Worm (Caenorhabditis elegans): ENCODE data around the gene grl-23.

grl-23 gene

DNA sequence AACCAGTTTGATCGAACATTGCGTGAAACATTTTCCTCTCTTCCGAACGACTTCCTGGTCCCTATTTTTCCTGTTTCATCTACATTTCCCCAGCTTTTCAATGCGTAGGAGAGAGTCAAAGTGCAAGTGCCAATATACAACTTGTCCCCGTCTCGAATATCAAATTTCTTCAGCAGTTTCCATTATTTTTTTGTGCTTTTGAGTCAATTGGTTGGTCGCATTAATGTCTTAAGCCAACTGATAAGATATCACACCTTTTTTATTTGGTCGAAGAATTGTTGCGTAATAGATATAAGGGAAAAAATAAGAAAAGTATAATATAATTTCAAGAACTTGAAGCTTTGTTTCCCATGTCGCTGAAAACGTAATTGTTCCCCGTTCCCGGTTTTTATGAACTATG is 44.3 kb downstream of the grl-23 start:
- peak; percentile 42 for TF ChIP-seq pqm-1 (tag; optimal IDR thresholded peaks at IDR 0.05)
- peak; percentile 75 for TF ChIP-seq aha-1 (tag)
- TF ChIP-seq Y105C5A.15 (GFP tag; IDR thresholded peaks at IDR 0.05): no peak
- TF ChIP-seq dmd-6 (GFP tag; IDR thresholded peaks at IDR 0.05): peak; percentile 45; the same call in 1 of the 2 replicates
- TF ChIP-seq ctbp-1 (GFP tag; IDR thresholded peaks at IDR 0.05): no peak
- TF ChIP-seq daf-16 (GFP tag; optimal IDR thresholded peaks at IDR 0.05): no peak
- peak; percentile 54 for TF ChIP-seq daf-16 (tag; optimal IDR thresholded peaks at IDR 0.05)
- TF ChIP-seq dve-1 (tag; optimal IDR thresholded peaks at IDR 0.05; ENCODE audit: insufficient read depth): peak; percentile 19
- peak; percentile 14 for TF ChIP-seq nhr-28 (tag; optimal IDR thresholded peaks at IDR 0.05)
- no peak for TF ChIP-seq spr-1 (tag; optimal IDR thresholded peaks at IDR 0.05)
- no peak for TF ChIP-seq lir-3 (tag; optimal IDR thresholded peaks at IDR 0.05)
- TF ChIP-seq hlh-11 (tag; optimal IDR thresholded peaks at IDR 0.05): peak; percentile 10

DNA sequence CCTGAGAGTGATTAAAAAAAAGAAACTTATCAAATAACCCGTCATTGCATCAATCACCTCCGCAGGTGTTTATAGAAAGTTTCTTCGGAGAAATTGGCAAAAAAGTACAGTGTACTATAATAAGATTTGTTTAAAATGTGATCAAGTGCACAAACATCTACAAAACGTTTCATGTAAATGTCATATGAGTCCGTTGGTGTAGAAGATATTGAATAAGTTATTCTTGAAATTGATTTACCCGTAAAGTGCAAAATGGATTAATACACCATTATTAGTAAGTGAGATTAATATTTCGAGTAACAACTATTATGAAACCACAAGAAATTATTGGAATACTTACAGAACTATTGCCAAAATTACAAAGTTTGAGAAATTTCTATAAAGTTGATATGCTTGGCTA is 45.6 kb downstream of the grl-23 start:
- peak; percentile 26 for TF ChIP-seq nhr-48 (tag; optimal IDR thresholded peaks at IDR 0.05)
- TF ChIP-seq nhr-11 (tag; optimal IDR thresholded peaks at IDR 0.05): peak; percentile 42
- TF ChIP-seq lim-7 (GFP tag; IDR thresholded peaks at IDR 0.05): no peak
- no peak for TF ChIP-seq pqm-1 (tag; optimal IDR thresholded peaks at IDR 0.05)

DNA sequence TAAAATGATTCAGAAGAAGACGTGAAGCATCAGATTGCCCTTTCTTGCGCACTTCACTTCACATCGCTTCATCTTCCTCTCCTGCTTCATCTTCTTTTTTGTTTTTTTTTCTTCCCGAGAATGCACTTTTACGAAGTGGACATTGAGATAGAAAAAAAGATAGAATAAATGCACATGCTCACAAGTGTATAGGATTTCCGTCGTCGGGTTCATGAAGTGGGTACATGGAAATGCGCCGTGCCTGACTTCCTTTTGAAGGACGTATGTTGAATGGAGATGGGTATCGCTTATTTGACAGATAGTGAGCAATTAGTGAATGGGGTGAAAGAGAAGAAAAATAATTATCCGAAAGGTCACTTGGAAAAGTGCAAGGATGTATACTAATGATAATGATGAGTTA is 46.6 kb downstream of the grl-23 start:
- TF ChIP-seq F26F4.8 (GFP tag; conservative IDR thresholded peaks at IDR 0.05) (no peak), D1046.2 (GFP tag; IDR thresholded peaks at IDR 0.05) (no peak), ceh-20 (GFP tag; IDR thresholded peaks at IDR 0.05) (0 out of 2 replicates have a peak, but pooled peaks have one; percentile 24), mdl-1 (tag; optimal IDR thresholded peaks at IDR 0.05) (peak in 1 of 2 experiments; percentile 27), mep-1 (tag; optimal IDR thresholded peaks at IDR 0.05) (peak; percentile 40), unc-62 (GFP tag; optimal IDR thresholded peaks at IDR 0.05 in 1 of 2) (peak in 1 of 2 experiments; percentile 94), unc-62 (tag; optimal IDR thresholded peaks at IDR 0.05) (no peak), nhr-25 (tag; optimal IDR thresholded peaks at IDR 0.05; ENCODE audit: borderline replicate concordance, insufficient read depth) (no peak), daf-19 (GFP tag; conservative IDR thresholded peaks at IDR 0.05) (no peak), skn-1 (tag; optimal IDR thresholded peaks at IDR 0.05) (no peak), ZK546.5 (tag; optimal IDR thresholded peaks at IDR 0.05) (no peak), nhr-48 (tag; optimal IDR thresholded peaks at IDR 0.05) (peak; percentile 9), mxl-3 (GFP tag; optimal IDR thresholded peaks at IDR 0.05) (no peak), nhr-6 (tag; optimal IDR thresholded peaks at IDR 0.05) (no peak), hlh-30 (tag; optimal IDR thresholded peaks at IDR 0.05; ENCODE audit: insufficient read depth) (peak; percentile 33), hif-1 (tag; optimal IDR thresholded peaks at IDR 0.05) (no peak), madf-9 (GFP tag; conservative IDR thresholded peaks at IDR 0.05) (no peak), fos-1 (tag; optimal IDR thresholded peaks at IDR 0.05) (no peak), zfp-3 (GFP tag; conservative IDR thresholded peaks at IDR 0.05) (no peak), dmd-8 (GFP tag; IDR thresholded peaks at IDR 0.05) (no peak), rbr-2 (tag; optimal IDR thresholded peaks at IDR 0.05) (peak; percentile 6), ceh-82 (tag; optimal IDR thresholded peaks at IDR 0.05) (no peak), madf-5 (GFP tag; IDR thresholded peaks at IDR 0.05) (no peak), mes-2 (tag; optimal IDR thresholded peaks at IDR 0.05; ENCODE audit: poor library complexity, severe bottlenecking) (no peak), ctbp-1 (GFP tag; IDR thresholded peaks at IDR 0.05) (peak; percentile 67), aha-1 (tag) (peak; percentile 20), pqm-1 (tag; optimal IDR thresholded peaks at IDR 0.05) (no peak), daf-8 (GFP tag; IDR thresholded peaks at IDR 0.05) (no peak), lsy-2 (tag; optimal IDR thresholded peaks at IDR 0.05) (peak; percentile 19 to 31), unc-39 (tag; optimal IDR thresholded peaks at IDR 0.05) (no peak), nhr-237 (tag; optimal IDR thresholded peaks at IDR 0.05) (no peak)
